Fruit fly (Drosophila melanogaster) whole organism, larva: ENCODE data around the gene CG5181.

Experiments
- noc ChIP-seq: fragments of 200-800 bp; sonication (Bioruptor generic); optimal IDR thresholded peaks from 3 replicates; lab custom pipeline; 2019; ENCODE audit warnings: missing biosample characterization, mild to moderate bottlenecking, missing genetic modification characterization, moderate library complexity

The CG5181 gene

dm6 chr2L:7409602-7410001 is at the start of gene CG5181:
CG5181 (minus strand) TSS chr2L:7409809.
- no peak for TF ChIP-seq noc (tag; lab: Kevin White, UChicago)

DNA sequence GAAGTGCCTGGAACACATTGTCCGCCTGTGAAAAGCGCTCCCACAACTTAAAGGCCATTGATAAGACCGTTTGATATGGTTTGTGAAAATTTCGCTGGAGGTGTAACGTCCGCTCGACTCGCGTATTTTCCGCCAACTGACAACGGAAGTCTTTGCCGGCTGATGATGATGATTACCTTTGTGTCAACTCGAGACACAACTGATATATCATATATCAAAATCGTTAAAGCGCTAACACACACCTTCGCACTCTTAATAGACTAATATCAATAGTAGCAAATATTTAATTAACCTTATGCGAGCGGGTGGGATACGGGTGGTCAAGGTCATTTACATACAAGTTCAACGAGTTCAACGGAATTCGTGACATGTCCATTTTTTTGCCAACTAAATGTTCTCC is 44.5 kb upstream of the CG5181 start, which contains the start of gene Gr28a:
TSS of gene Gr28a (minus strand) at position 101 of the 400 bp plus-strand sequence.
- TF ChIP-seq noc (tag; lab: Kevin White, UChicago), result no peak

dm6 chr2L:7452093-7452492 is 42.5 kb upstream of the CG5181 start:
- TF ChIP-seq noc (tag; lab: Kevin White, UChicago), result no peak

dm6 chr2L:7450966-7451365 is 41.4 kb upstream of the CG5181 start, which contains the start of gene santa-maria:
santa-maria (minus strand) TSS chr2L:7451244.
- TF ChIP-seq noc (tag; lab: Kevin White, UChicago), result no peak

dm6 chr2L:7448371-7448770 is 38.8 kb upstream of the CG5181 start:
- TF ChIP-seq noc (tag; lab: Kevin White, UChicago), result no peak

DNA sequence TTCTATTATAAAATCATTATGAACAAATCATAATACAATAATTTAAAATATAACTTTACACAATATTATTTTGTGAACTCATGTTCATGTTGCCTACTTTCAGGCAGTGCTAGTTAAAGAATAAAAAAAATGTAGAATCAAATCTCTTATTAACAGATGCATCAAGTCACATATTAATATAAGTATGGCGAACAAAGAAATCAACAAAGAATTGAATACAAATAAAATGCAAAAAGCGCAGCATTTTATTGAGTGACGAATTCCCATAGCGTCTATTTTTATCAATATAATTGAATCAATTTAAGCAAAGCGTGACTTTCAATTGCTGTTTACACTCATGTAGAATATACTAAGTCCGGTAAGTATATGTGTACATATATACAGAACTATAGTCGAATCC is 38.2 kb upstream of the CG5181 start:
- no peak for TF ChIP-seq noc (tag; lab: Kevin White, UChicago)

DNA sequence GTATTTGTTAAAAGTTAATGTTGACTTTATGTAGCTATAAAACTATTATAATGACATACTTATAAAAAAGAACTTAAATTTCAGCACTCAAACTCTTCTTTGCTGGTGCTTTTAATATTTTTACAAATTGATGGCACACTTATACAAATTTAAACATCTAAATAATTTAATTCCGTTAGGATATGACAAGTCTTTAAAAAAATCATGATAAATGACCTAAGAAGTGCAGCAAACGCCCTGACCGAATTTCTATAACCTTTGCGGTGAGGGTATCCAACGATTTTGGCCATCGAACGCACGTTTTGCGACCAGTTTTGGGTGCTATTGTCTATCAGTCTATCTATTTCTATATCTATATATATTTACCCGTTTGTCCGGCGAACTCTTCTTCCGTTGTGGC is 33.3 kb upstream of the CG5181 start:
- TF ChIP-seq noc (tag; lab: Kevin White, UChicago), result peak; percentile 64

DNA sequence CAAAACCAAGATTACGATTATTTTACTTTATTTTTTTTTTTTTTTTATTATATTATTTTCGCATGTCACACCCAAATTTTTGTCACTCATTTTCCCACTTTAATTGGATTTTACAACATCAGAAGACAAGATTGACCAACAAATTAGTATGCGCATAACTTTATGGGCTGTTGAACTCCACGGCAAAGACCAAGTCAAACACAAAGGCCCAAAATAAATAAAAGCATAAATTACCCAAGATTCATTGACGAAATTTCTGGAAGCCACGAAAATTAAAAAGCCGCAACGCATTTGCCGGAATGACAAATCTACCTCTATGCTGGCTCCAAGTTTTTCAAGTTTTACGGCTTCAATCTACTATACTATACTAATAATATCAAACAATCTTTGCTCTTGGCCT is 32.5 kb upstream of the CG5181 start:
- TF ChIP-seq noc (tag; lab: Kevin White, UChicago), result no peak

dm6 chr2L:7440458-7441018 is 30.9 kb upstream of the CG5181 start:
- TF ChIP-seq noc (tag; lab: Kevin White, UChicago), result no peak

- TF ChIP-seq noc (tag; lab: Kevin White, UChicago), result no peak
Measured at dm6 chr2L:7438505-7438904, 28.9 kb upstream of the CG5181 start.

DNA sequence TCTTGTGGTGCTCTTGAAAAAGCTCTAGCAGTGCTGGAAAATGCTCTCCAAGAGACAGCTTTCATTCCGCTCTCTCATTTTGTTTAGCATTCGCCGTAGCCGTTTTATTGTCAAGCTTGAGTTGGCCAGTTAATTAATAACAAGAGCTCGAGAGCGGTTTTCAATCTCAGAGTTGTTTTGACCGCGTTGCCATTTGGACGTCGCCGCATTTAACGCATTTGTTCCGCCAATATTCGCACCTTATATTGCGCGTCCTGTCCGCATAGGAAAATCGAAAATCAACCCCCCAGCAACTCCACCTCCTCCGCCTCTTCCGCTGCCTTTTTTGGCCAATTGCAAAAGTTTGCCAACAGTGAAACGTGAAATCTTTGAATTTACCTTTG is 27.7 kb upstream of the CG5181 start, which contains the start of gene CG5973:
TSS of gene CG5973 (plus strand) at position 168 of the 383 bp plus-strand sequence.
- no peak for TF ChIP-seq noc (tag; lab: Kevin White, UChicago)

DNA sequence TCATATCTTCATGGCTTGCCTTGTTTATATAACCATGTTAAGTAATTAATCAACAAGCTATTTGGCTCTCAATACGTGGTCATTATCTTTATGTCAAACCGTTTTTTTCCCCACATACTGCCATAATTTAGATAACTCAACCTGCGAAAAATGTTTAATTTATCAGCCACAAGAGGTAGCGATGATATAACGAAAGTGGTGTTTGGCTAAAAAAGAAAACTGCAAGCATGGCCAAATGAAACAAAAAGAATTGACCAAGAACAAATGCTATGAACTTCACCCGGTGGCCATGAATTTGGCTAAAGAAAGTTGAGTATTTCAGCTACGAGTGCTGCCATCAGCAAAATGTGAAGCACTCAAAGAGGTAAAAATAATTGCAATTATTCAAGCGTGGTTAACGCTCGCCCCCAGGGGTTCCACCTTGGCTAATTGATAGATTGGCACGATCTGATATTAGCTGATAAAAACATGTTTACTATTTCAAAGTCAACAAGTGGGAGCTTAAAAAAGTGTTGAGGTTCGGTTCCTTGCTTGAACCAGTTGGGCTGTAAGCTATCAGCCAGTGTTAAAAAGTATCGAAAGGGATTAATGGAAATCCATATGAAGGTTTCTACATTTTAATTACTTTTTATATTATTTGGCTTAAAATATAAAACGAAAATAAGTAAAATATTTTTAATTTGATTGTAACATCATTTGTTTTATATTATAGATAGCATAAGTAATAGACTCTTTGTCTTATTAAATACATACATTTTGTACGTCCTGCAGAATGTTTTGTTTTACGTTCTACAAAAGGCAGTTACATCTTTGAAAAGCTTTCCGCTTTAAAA is 27.1 kb upstream of the CG5181 start:
- TF ChIP-seq noc (tag; lab: Kevin White, UChicago), result peak; percentile 71

DNA sequence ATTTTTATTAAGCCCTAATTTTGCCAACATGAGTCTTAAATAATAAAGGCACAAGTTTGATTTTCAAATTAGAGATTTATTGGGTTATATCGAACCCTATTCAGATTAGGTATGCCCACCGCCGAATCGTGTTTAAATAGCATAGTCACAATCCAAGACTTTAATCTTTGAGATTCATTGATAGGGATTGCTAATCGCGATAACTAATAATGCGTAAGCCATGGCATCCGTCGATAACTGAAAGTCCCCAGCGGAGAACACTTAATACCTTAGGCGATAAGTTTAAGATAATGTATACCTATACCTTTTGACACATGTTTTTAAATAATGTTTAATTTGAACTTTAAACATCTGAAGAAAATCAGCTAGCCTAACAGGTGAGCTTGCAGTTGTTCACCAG is 25.9 kb upstream of the CG5181 start:
- TF ChIP-seq noc (tag; lab: Kevin White, UChicago), result no peak

DNA sequence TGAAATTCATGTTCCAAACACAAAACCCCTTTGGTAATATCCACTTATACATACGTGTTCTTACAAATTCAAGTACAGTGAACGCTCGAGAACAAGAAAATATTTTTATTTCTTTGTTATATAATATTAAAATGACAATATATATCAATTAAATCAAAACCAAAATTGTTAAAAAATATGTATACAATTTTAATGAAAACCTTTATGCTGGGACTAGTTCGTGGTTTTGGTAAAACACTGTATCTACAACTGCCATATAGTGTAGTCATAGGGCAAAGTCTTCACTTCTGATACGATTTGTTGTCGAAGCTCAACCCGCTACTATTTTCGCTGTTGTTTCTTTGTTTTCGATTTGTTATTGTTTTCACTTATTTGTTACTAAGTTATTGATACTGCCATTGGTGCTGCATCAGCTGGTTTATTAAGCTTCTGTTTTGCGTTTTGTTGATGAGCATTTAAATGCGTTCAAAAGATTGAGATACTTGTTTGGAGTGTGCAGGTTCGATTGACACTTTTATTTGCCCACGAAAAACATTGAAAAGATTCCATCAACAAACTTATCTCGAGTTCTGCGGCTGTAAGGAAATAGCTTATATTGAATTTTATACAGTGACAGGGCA is 25.2 kb upstream of the CG5181 start:
- TF ChIP-seq noc (tag; lab: Kevin White, UChicago), result peak; percentile 68

DNA sequence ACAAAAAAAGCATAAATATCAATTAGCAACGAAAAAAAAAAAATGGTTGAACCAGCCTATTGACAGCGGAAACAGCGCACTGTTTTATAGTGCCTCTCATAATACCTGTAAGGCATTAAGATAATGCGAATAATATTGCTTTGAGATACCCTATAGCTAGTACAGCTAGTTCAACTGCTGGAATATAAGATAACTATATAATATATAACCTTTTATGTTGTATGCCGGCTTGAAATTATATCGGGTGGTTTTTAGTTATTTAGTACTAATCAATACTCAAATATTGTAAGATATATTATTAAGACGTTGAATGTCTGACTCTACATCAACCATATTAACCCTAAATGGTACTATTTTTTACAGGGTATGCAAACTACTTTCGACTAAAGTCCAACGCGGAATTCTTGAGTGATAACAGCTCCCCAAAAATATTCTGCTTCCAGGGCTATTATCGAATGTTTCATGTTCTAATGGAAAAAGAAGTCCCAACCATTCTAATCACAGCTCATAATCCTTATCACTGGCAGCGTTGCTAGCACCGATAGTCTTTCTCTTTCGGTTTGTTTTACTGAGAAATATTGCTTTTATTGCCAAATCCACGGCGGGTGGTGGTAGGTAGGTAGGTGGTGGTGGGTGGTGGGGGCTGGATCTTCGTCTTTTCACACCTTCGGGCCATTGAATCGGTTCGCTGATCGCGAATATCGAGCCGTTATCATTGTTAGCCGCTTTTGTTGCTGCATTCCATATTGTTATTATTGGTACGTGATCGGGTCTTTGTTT is 24.5 kb upstream of the CG5181 start:
- peak; percentile 98 for TF ChIP-seq noc (tag; lab: Kevin White, UChicago)
